Worm (Caenorhabditis elegans): ENCODE data around the gene D1086.8.

D1086.8 gene

DNA sequence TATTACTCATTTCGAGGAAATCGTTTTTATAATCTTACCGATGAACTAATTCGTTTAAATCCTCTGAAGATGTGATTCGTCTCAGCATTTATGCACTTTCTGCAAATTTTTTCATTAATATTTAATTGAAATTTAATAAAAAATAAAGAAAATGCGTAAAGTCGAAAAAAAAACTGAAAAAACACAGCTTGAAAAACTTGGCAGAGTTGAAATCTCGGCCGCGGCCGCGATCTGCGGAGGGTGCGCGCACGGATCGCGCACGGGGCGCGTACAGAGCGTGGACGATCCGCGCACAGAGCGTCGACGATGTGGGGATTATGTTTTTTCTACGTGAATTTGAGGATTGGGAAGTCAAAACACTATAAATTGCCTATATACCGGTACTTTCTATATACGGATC, 43.9 kb downstream of the D1086.8 start, which contains the start of gene AH10.4:
TSS of gene AH10.4 (minus strand) at position 101 of the 400 bp plus-strand sequence.
- TF ChIP-seq set-16 (GFP tag; IDR thresholded peaks at IDR 0.05), result peak; percentile 42; the same call in 1 of the 2 replicates

DNA sequence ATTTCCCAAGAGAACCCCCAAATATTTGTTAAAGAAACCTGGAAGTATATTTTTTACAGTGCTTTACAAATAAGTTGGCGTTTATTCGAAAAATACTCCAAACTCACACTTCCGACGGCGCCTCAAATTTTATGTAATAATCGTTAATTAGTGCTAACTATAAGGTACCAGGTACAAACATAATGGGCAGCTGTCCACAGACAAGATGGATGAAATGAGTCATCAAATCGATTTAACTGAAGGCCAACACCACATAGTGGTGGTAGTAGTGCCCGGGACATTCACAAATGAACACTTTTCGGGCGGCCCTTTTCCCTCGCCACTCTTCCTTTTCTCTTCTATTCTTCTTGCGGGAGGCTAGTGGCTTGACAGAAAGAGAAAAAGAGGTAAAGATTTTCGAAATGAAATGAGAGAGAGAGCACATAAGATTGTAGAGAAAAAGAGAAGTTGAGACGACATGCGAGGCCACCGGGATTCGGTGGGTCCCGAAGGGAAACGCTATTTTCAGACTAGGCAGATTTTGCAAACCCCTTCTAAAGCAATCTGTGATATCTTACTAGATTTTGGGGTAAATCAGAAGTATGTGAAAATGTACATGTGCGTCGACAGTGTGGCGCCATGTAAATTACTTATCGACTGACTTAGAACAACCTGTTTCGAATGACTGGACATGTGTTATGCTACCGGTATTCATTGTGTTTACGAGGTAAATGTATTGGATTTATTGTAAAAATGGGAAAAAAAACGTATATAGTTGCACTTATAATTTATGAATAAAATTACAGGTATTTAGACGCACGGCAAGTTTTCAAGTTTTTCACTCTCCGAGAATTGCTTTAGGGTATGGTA, 45.6 kb downstream of the D1086.8 start:
- TF ChIP-seq ceh-32 (tag; optimal IDR thresholded peaks at IDR 0.05; ENCODE audit: poor library complexity), result no peak
- TF ChIP-seq nhr-41 (GFP tag; IDR thresholded peaks at IDR 0.05), result no peak
- TF ChIP-seq pha-4 (GFP tag; IDR thresholded peaks at IDR 0.05), result no peak
- TF ChIP-seq pha-4 (tag; optimal IDR thresholded peaks at IDR 0.05), result no peak
- no peak for TF ChIP-seq nhr-28 (tag; optimal IDR thresholded peaks at IDR 0.05)
- TF ChIP-seq egl-43 (GFP tag; IDR thresholded peaks at IDR 0.05), result no peak
- peak; percentile 67 for TF ChIP-seq aha-1 (tag)
- no peak for TF ChIP-seq hmg-1.1 (GFP tag; IDR thresholded peaks at IDR 0.05)
- no peak for TF ChIP-seq Y105C5A.15 (GFP tag; IDR thresholded peaks at IDR 0.05)
- TF ChIP-seq daf-12 (tag; optimal IDR thresholded peaks at IDR 0.05), result no peak
- no peak for TF ChIP-seq zfp-3 (GFP tag; conservative IDR thresholded peaks at IDR 0.05)
- no peak for TF ChIP-seq ceh-28 (tag; optimal IDR thresholded peaks at IDR 0.05)
- no peak for TF ChIP-seq hif-1 (tag; optimal IDR thresholded peaks at IDR 0.05)
- TF ChIP-seq Y5F2A.4 (GFP tag; optimal IDR thresholded peaks at IDR 0.05), result no peak
- TF ChIP-seq gei-8 (GFP tag; optimal IDR thresholded peaks at IDR 0.05), result no peak
- peak; percentile 10 for TF ChIP-seq hlh-11 (tag; optimal IDR thresholded peaks at IDR 0.05)
- no peak for TF ChIP-seq aly-2 (tag; optimal IDR thresholded peaks at IDR 0.05)
- no peak for TF ChIP-seq lir-3 (tag; optimal IDR thresholded peaks at IDR 0.05)
- no peak for TF ChIP-seq Y48G9A.11 (GFP tag; IDR thresholded peaks at IDR 0.05)
- TF ChIP-seq nhr-6 (tag; optimal IDR thresholded peaks at IDR 0.05), result peak; percentile 61
- TF ChIP-seq lin-15B (tag; optimal IDR thresholded peaks at IDR 0.05), result no peak
- TF ChIP-seq daf-19 (GFP tag; conservative IDR thresholded peaks at IDR 0.05), result no peak
- no peak for TF ChIP-seq madf-5 (GFP tag; IDR thresholded peaks at IDR 0.05)
- no peak for TF ChIP-seq mes-2 (tag; optimal IDR thresholded peaks at IDR 0.05; ENCODE audit: poor library complexity, severe bottlenecking)
- TF ChIP-seq nhr-25 (tag; optimal IDR thresholded peaks at IDR 0.05; ENCODE audit: borderline replicate concordance, insufficient read depth), result peak; percentile 10
- no peak for TF ChIP-seq dmd-8 (GFP tag; IDR thresholded peaks at IDR 0.05)
- peak; percentile 24 for TF ChIP-seq mep-1 (tag; optimal IDR thresholded peaks at IDR 0.05)
- no peak for TF ChIP-seq madf-9 (GFP tag; conservative IDR thresholded peaks at IDR 0.05)

DNA sequence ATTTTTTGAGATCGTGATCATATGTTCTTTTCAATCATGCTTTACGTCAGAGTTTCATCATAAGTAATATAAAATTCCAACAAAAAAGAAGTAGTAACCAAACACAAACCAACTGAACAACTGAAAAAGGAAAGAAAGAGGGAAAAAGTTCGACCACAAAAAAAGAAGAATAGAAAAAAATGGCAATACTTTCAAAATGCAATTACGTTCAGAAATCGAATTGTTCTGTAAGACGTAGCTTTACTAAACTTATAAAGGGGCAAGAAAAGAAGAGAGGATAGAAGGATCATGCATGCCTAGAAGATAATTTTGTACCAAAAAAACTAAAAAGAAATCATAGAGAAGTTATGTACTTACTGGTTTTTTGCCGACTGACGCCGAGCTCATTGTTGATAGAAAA, 46.8 kb downstream of the D1086.8 start:
- TF ChIP-seq nhr-41 (GFP tag; IDR thresholded peaks at IDR 0.05) (no peak), fkh-10 (GFP tag; optimal IDR thresholded peaks at IDR 0.05) (peak; percentile 82), lsy-2 (tag; optimal IDR thresholded peaks at IDR 0.05) (peak in 1 of 2 experiments; percentile 4), ctbp-1 (GFP tag; IDR thresholded peaks at IDR 0.05) (0 out of 2 replicates have a peak, but pooled peaks have one; percentile 8), saeg-2 (GFP tag; IDR thresholded peaks at IDR 0.05) (no peak), ces-1 (GFP tag; optimal IDR thresholded peaks at IDR 0.05) (peak; percentile 96)

DNA sequence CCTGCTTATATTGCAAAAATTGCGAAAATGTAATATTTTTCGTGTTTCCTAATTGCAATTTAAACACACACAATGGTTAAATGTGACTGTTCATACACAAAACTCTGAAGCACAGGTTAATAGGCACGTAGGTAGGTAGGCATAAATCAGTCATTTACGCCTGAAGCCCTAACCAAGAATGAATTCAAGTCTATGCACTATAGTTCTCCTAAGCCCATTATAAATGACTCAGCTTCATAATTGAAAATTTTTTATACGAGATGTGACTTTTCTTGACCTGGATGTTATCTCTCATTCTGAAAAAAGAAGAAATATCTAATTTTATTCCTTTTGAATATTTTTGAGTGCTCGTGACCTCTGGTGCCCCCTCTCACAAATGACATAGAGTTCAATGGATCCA, 47.9 kb downstream of the D1086.8 start:
- TF ChIP-seq ama-1 (optimal IDR thresholded peaks at IDR 0.05) (no peak), unc-62 (GFP tag; optimal IDR thresholded peaks at IDR 0.05 in 1 of 2) (peak in 1 of 2 experiments; percentile 92), unc-62 (tag; optimal IDR thresholded peaks at IDR 0.05) (no peak), lin-29 (GFP tag; IDR thresholded peaks at IDR 0.05) (no peak)
